Worm (Caenorhabditis elegans): ENCODE measurements around the gene fbxa-163.

DNA sequence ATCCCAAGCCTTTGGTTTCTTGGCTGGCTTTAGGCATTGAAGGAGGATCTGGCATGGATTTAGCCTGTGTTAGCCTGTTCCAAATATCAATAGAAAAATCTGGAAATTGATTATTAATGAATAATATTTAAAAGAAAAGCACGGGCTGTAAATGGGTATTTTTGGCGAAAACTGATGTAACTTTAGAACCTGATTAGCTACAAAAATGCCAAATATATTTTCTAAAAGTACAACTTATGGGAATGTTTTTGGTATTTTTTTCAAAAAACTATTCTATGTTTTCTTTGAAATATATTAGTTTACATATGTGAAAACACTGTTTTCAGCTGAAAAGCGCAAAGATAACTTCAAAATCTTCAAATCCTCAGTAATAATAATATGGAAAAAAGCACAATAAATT, 9.9 kb downstream of the fbxa-163 start, which contains the start of gene bath-26:
- TF ChIP-seq med-1 (GFP tag; optimal IDR thresholded peaks at IDR 0.05; ENCODE audit: insufficient read depth), result no peak
- TF ChIP-seq flt-1 (GFP tag; IDR thresholded peaks at IDR 0.05), result no peak
- no peak for TF ChIP-seq ztf-23 (GFP tag; IDR thresholded peaks at IDR 0.05)
- TF ChIP-seq ztf-29 (GFP tag; IDR thresholded peaks at IDR 0.05), result no peak
- TF ChIP-seq cog-1 (tag; optimal IDR thresholded peaks at IDR 0.05), result no peak

Data from whole organism, midembryonic.